Worm (Caenorhabditis elegans): Measurements from ENCODE around the gene C01G10.6.

C01G10.6 gene

ce11 chrV:15085335-15085800, 2.1 kb upstream of the C01G10.6 start, which contains the start of the genes ahsa-1 and C01G10.7 (continued):
- peak; percentile 65 for TF ChIP-seq snpc-1.3 (tag; optimal IDR thresholded peaks at IDR 0.05; ENCODE audit: insufficient read depth)
- no peak for TF ChIP-seq F57A8.1 (GFP tag; optimal IDR thresholded peaks at IDR 0.05)
- TF ChIP-seq B0336.3 (GFP tag; IDR thresholded peaks at IDR 0.05) = no peak
- no peak for TF ChIP-seq ama-1 (optimal IDR thresholded peaks at IDR 0.05)
- TF ChIP-seq ama-1 (GFP tag; optimal IDR thresholded peaks at IDR 0.05) = no peak
- peak; percentile 41 for TF ChIP-seq sptf-2 (GFP tag; optimal IDR thresholded peaks at IDR 0.05)
- peak; percentile 84 for TF ChIP-seq rcor-1 (GFP tag; IDR thresholded peaks at IDR 0.05)
- no peak for TF ChIP-seq ceh-58 (GFP tag; IDR thresholded peaks at IDR 0.05)
- peak; percentile 24 for TF ChIP-seq F49E8.2 (tag; optimal IDR thresholded peaks at IDR 0.05; ENCODE audit: insufficient read depth)
- no peak for TF ChIP-seq tbx-9 (tag; optimal IDR thresholded peaks at IDR 0.05; ENCODE audit: borderline replicate concordance)
- TF ChIP-seq ztf-18 (tag; optimal IDR thresholded peaks at IDR 0.05) = peak; percentile 74
- peak in 1 of 2 experiments; percentile 77 for TF ChIP-seq let-607 (tag; optimal IDR thresholded peaks at IDR 0.05)
- TF ChIP-seq F22D6.2 (tag; optimal IDR thresholded peaks at IDR 0.05) = peak; percentile 52
- TF ChIP-seq gei-17 (GFP tag; optimal IDR thresholded peaks at IDR 0.05) = no peak
- TF ChIP-seq ceh-40 (GFP tag; IDR thresholded peaks at IDR 0.05) = no peak
- peak; percentile 51 for TF ChIP-seq snpc-3.4 (tag; optimal IDR thresholded peaks at IDR 0.05)
- TF ChIP-seq Y79H2A.3 (GFP tag; conservative IDR thresholded peaks at IDR 0.05) = peak; percentile 77
- no peak for TF ChIP-seq F37B4.10 (GFP tag; IDR thresholded peaks at IDR 0.05)
- TF ChIP-seq egrh-3 (GFP tag; IDR thresholded peaks at IDR 0.05) = peak; percentile 55; the same call in 1 of the 2 replicates
- TF ChIP-seq let-526 (GFP tag; IDR thresholded peaks at IDR 0.05) = peak; percentile 90
- no peak for TF ChIP-seq somi-1 (GFP tag; optimal IDR thresholded peaks at IDR 0.05)
- peak; percentile 72 for TF ChIP-seq ceh-100 (GFP tag; IDR thresholded peaks at IDR 0.05)
- TF ChIP-seq sea-2 (GFP tag; IDR thresholded peaks at IDR 0.05) = no peak
- TF ChIP-seq dpl-1 (GFP tag; optimal IDR thresholded peaks at IDR 0.05) = no peak
- TF ChIP-seq ceh-91 (GFP tag; IDR thresholded peaks at IDR 0.05) = peak; percentile 90
- TF ChIP-seq egl-44 (GFP tag; IDR thresholded peaks at IDR 0.05) = peak; percentile 80
- peak; percentile 31 for TF ChIP-seq akir-1 (GFP tag; optimal IDR thresholded peaks at IDR 0.05)
- TF ChIP-seq lsy-27 (tag; optimal IDR thresholded peaks at IDR 0.05; ENCODE audit: borderline replicate concordance, insufficient read depth) = no peak
- TF ChIP-seq lsl-1 (GFP tag; optimal IDR thresholded peaks at IDR 0.05) = peak; percentile 68
- no peak for TF ChIP-seq C06A6.2 (GFP tag; conservative IDR thresholded peaks at IDR 0.05)
- TF ChIP-seq bed-2 (GFP tag; IDR thresholded peaks at IDR 0.05) = peak; percentile 94
- no peak for TF ChIP-seq zim-3 (tag; optimal IDR thresholded peaks at IDR 0.05)
- no peak for TF ChIP-seq hlh-12 (tag; optimal IDR thresholded peaks at IDR 0.05)
- no peak for TF ChIP-seq F57C9.4 (tag; optimal IDR thresholded peaks at IDR 0.05)
- TF ChIP-seq Y53F4B.3 (GFP tag; IDR thresholded peaks at IDR 0.05) = no peak
- peak; percentile 84 for TF ChIP-seq F23B12.7 (tag; optimal IDR thresholded peaks at IDR 0.05; ENCODE audit: insufficient read depth)
- no peak for TF ChIP-seq die-1 (tag; optimal IDR thresholded peaks at IDR 0.05)
- TF ChIP-seq madf-3 (GFP tag; IDR thresholded peaks at IDR 0.05) = no peak
- no peak for TF ChIP-seq F55B11.4 (tag; optimal IDR thresholded peaks at IDR 0.05; ENCODE audit: borderline replicate concordance, insufficient read depth)
- TF ChIP-seq efl-1 (GFP tag; optimal IDR thresholded peaks at IDR 0.05) = peak; percentile 57
- peak; percentile 49 for TF ChIP-seq ztf-22 (GFP tag; optimal IDR thresholded peaks at IDR 0.05)
- TF ChIP-seq mel-28 (tag; optimal IDR thresholded peaks at IDR 0.05; ENCODE audit: borderline replicate concordance) = peak; percentile 57
- TF ChIP-seq ztf-3 (GFP tag; optimal IDR thresholded peaks at IDR 0.05) = no peak
- TF ChIP-seq ztf-28 (GFP tag; IDR thresholded peaks at IDR 0.05) = peak; percentile 93
- TF ChIP-seq Y67H2A.10 (GFP tag; conservative IDR thresholded peaks at IDR 0.05) = peak; percentile 74
- TF ChIP-seq nhr-80 (tag; optimal IDR thresholded peaks at IDR 0.05) = peak; percentile 49
- TF ChIP-seq hmg-1.2 (GFP tag; IDR thresholded peaks at IDR 0.05) = peak; percentile 51; the same call in 1 of the 2 replicates
- TF ChIP-seq aptf-2 (GFP tag; conservative IDR thresholded peaks at IDR 0.05) = peak; percentile 90

All from whole organism, young adult.